Fruit fly (Drosophila melanogaster) whole organism, embryonic: Measurements from ENCODE around the gene CG8100.

Experiments used
- Atf-2 ChIP-seq: fragments of 200-800 bp; sonication (Bioruptor generic); optimal IDR thresholded peaks from 2 replicates; lab custom pipeline; 2016; ENCODE audit warnings: missing biosample characterization, missing genetic modification characterization
- BtbVII ChIP-seq: fragments of 200-800 bp; sonication (Bioruptor generic); optimal IDR thresholded peaks from 3 replicates; lab custom pipeline; 2017; ENCODE audit warnings: missing biosample characterization, mild to moderate bottlenecking, missing genetic modification characterization
- CG11696 ChIP-seq: fragments of 200-800 bp; sonication (Bioruptor generic); IDR thresholded peaks from 2 replicates; pipeline ENCODE4 v1.3.6; 2022; ENCODE audit warnings: missing biosample characterization, missing genetic modification characterization
- CG12659 ChIP-seq: fragments of 200-800 bp; sonication (Bioruptor generic); optimal IDR thresholded peaks from 3 replicates; lab custom pipeline; 2017; ENCODE audit warnings: mild to moderate bottlenecking, missing biosample characterization, missing genetic modification reagents, missing genetic modification characterization
- CG13296 ChIP-seq: fragments of 200-800 bp; sonication (Bioruptor generic); optimal IDR thresholded peaks from 3 replicates; lab custom pipeline; 2018; ENCODE audit warnings: missing biosample characterization, mild to moderate bottlenecking, missing genetic modification characterization
- CG14710 ChIP-seq: fragments of 200-800 bp; sonication (Bioruptor generic); optimal IDR thresholded peaks from 3 replicates; lab custom pipeline; 2019; ENCODE audit warnings: missing biosample characterization, mild to moderate bottlenecking, missing genetic modification characterization, moderate library complexity
- CG15479 ChIP-seq: fragments of 200-800 bp; sonication (Bioruptor generic); optimal IDR thresholded peaks from 3 replicates; lab custom pipeline; 2019; ENCODE audit warnings: missing biosample characterization, mild to moderate bottlenecking, missing genetic modification characterization, moderate library complexity
- CG15696 ChIP-seq: fragments of 200-800 bp; sonication (Bioruptor generic); optimal IDR thresholded peaks from 2 replicates; lab custom pipeline; 2019; ENCODE audit warnings: missing biosample characterization, mild to moderate bottlenecking, missing genetic modification characterization, moderate library complexity
- CG18476 ChIP-seq: fragments of 200-800 bp; sonication (Bioruptor generic); optimal IDR thresholded peaks from 2 replicates; lab custom pipeline; 2016; ENCODE audit warnings: missing biosample characterization, mild to moderate bottlenecking, missing genetic modification characterization
- CG3163 ChIP-seq: fragments of 200-800 bp; sonication (Bioruptor generic); optimal IDR thresholded peaks from 3 replicates; lab custom pipeline; 2016; ENCODE audit warnings: missing biosample characterization, missing genetic modification characterization
- CG3726 ChIP-seq: fragments of 200-800 bp; sonication (Bioruptor generic); IDR thresholded peaks from 3 replicates; pipeline ENCODE4, ENCODE4 v1.3.6; 2022; ENCODE audit warnings: missing biosample characterization, missing genetic modification characterization
- CG7987 ChIP-seq: fragments of 200-800 bp; sonication (Bioruptor generic); optimal IDR thresholded peaks from 2 replicates; lab custom pipeline; 2018; ENCODE audit warnings: missing biosample characterization, mild to moderate bottlenecking, missing genetic modification characterization, moderate library complexity
- CG8944 ChIP-seq: fragments of 200-800 bp; sonication (Bioruptor generic); optimal IDR thresholded peaks from 3 replicates; lab custom pipeline; 2016; ENCODE audit warnings: missing biosample characterization, missing genetic modification characterization
- CG9817 ChIP-seq: fragments of 200-800 bp; sonication (Bioruptor generic); optimal IDR thresholded peaks from 2 replicates; lab custom pipeline; 2018; ENCODE audit warnings: missing biosample characterization, mild to moderate bottlenecking, missing genetic modification characterization, moderate library complexity
- D ChIP-seq, 2 experiments: fragments of 200-800 bp in 1 of 2; fragments of >200 bp in 1 of 2; sonication (Bioruptor generic) in 1 of 2; optimal IDR thresholded peaks; 2 replicates in 1 of 2; 3 replicates in 1 of 2; lab custom pipeline; 2017; ENCODE audit warnings: mild to moderate bottlenecking in 1 of 2, missing biosample characterization in 1 of 2, missing genetic modification characterization in 1 of 2, missing genetic modification reagents in 1 of 2
- D19B ChIP-seq: fragments of 200-800 bp; sonication (Bioruptor generic); optimal IDR thresholded peaks from 2 replicates; lab custom pipeline; 2017; ENCODE audit warnings: missing biosample characterization, mild to moderate bottlenecking, missing genetic modification characterization
- Doc2 ChIP-seq: fragments of 200-800 bp; sonication (Bioruptor generic); IDR thresholded peaks from 2 replicates; pipeline ENCODE4 v1.3.6; 2022; ENCODE audit warnings: missing biosample characterization, missing genetic modification characterization
- Dp ChIP-seq: fragments of 200-800 bp; sonication (Bioruptor generic); optimal IDR thresholded peaks from 2 replicates; lab custom pipeline; 2018; ENCODE audit warnings: missing biosample characterization, mild to moderate bottlenecking, missing genetic modification characterization, moderate library complexity
- Elba2 ChIP-seq: fragments of 200-800 bp; sonication (Bioruptor generic); optimal IDR thresholded peaks from 3 replicates; lab custom pipeline; 2016; ENCODE audit warnings: missing biosample characterization, missing genetic modification characterization
- Ets97D ChIP-seq: fragments of 200-800 bp; sonication (Bioruptor generic); optimal IDR thresholded peaks from 3 replicates; lab custom pipeline; 2016; ENCODE audit warnings: missing biosample characterization, missing genetic modification characterization
- Lpt ChIP-seq: fragments of >200 bp; optimal IDR thresholded peaks from 2 replicates; lab custom pipeline; 2018; ENCODE audit warnings: missing biosample characterization, missing genetic modification characterization
- NfI ChIP-seq: fragments of 200-800 bp; sonication (Bioruptor generic); optimal IDR thresholded peaks from 3 replicates; lab custom pipeline; 2018; ENCODE audit warnings: missing biosample characterization, mild to moderate bottlenecking, missing genetic modification characterization, moderate library complexity
- Pdp1 ChIP-seq, 2 experiments: fragments of 200-800 bp; sonication (Bioruptor generic); optimal IDR thresholded peaks; 3 replicates each; lab custom pipeline; 2016; ENCODE audit warnings: missing biosample characterization in 2 of 2, missing genetic modification characterization in 2 of 2, mild to moderate bottlenecking in 1 of 2, moderate library complexity in 1 of 2
- ase ChIP-seq: fragments of 200-800 bp; sonication (Bioruptor generic); IDR thresholded peaks from 3 replicates; pipeline ENCODE4 v1.3.6; 2022; ENCODE audit warnings: missing biosample characterization, missing genetic modification characterization
- bab2 ChIP-seq: fragments of 200-800 bp; sonication (Bioruptor generic); optimal IDR thresholded peaks from 2 replicates; lab custom pipeline; 2016; ENCODE audit warnings: missing biosample characterization, missing genetic modification characterization
- bbx ChIP-seq: fragments of 200-800 bp; sonication (Bioruptor generic); IDR thresholded peaks from 2 replicates; pipeline ENCODE4 v1.3.6; 2022; ENCODE audit warnings: missing biosample characterization, missing genetic modification characterization; ENCODE audit not compliant: partially characterized antibody
- bigmax ChIP-seq: fragments of 200-800 bp; sonication (Bioruptor generic); optimal IDR thresholded peaks from 2 replicates; lab custom pipeline; 2018; ENCODE audit warnings: missing biosample characterization, mild to moderate bottlenecking, missing genetic modification characterization
- bsh ChIP-seq, 2 experiments: fragments of 200-800 bp; sonication (Bioruptor generic); optimal IDR thresholded peaks; 2 replicates each; lab custom pipeline; 2017 to 2018; ENCODE audit warnings: mild to moderate bottlenecking in 2 of 2, missing biosample characterization in 2 of 2, missing genetic modification characterization in 2 of 2, moderate library complexity in 1 of 2
- cad ChIP-seq: fragments of >200 bp; optimal IDR thresholded peaks from 2 replicates; lab custom pipeline; 2017; ENCODE audit warnings: missing biosample characterization, missing genetic modification characterization
- ind ChIP-seq: fragments of 200-800 bp; sonication (Bioruptor generic); optimal IDR thresholded peaks from 3 replicates; lab custom pipeline; 2016; ENCODE audit warnings: missing biosample characterization, missing genetic modification characterization
- insv ChIP-seq, 2 experiments: fragments of 200-800 bp; sonication (Bioruptor generic); optimal IDR thresholded peaks; 3 replicates each; lab custom pipeline; 2016 to 2018; ENCODE audit warnings: missing biosample characterization in 2 of 2, missing genetic modification characterization in 2 of 2
- kni ChIP-seq: fragments of 200-800 bp; sonication (Bioruptor generic); optimal IDR thresholded peaks from 3 replicates; lab custom pipeline; 2017; ENCODE audit warnings: mild to moderate bottlenecking, missing biosample characterization, missing genetic modification reagents, missing genetic modification characterization
- lola ChIP-seq, 3 experiments: fragments of >200 bp in 2 of 3; fragments of 200-800 bp in 1 of 3; sonication (Bioruptor generic) in 1 of 3; optimal IDR thresholded peaks; 2 replicates each; lab custom pipeline; 2017 to 2019; ENCODE audit warnings: missing biosample characterization in 3 of 3, missing genetic modification characterization in 3 of 3, mild to moderate bottlenecking in 1 of 3, moderate library complexity in 1 of 3
- lov ChIP-seq, 2 experiments: fragments of 200-800 bp in 1 of 2; fragments of >200 bp in 1 of 2; sonication (Bioruptor generic) in 1 of 2; IDR thresholded peaks in 1 of 2; optimal IDR thresholded peaks in 1 of 2; 2 replicates in 1 of 2; 3 replicates in 1 of 2; pipeline versions ENCODE4 v1.3.6 to Lab custom; 2017 to 2022; ENCODE audit warnings: missing biosample characterization in 1 of 2, missing genetic modification characterization in 1 of 2
- prd ChIP-seq, 3 experiments: fragments of >200 bp in 2 of 3; fragments of 200-800 bp in 1 of 3; sonication (Bioruptor generic) in 1 of 3; optimal IDR thresholded peaks in 2 of 3; IDR thresholded peaks in 1 of 3; 2 replicates in 2 of 3; 3 replicates in 1 of 3; pipeline versions ENCODE4 v1.3.6 to Lab custom; 2017 to 2022; ENCODE audit warnings: missing biosample characterization in 1 of 3, missing genetic modification characterization in 1 of 3
- row ChIP-seq: fragments of 200-800 bp; sonication (Bioruptor generic); IDR thresholded peaks from 3 replicates; pipeline ENCODE4 v1.3.6; 2022; ENCODE audit warnings: missing biosample characterization, missing genetic modification characterization
- salm ChIP-seq: fragments of 200-800 bp; sonication (Bioruptor generic); optimal IDR thresholded peaks from 2 replicates; lab custom pipeline; 2018; ENCODE audit warnings: missing biosample characterization, mild to moderate bottlenecking, missing genetic modification characterization
- sens ChIP-seq: fragments of 200-800 bp; sonication (Bioruptor generic); peaks from one replicate; lab custom pipeline; 2016; ENCODE audit warnings: missing biosample characterization, missing genetic modification characterization
- sim ChIP-seq: fragments of 200-800 bp; sonication (Bioruptor generic); IDR thresholded peaks from 2 replicates; pipeline ENCODE4 v1.3.6; 2022; ENCODE audit warnings: missing biosample characterization, missing genetic modification characterization
- sima ChIP-seq: fragments of 200-800 bp; sonication (Bioruptor generic); optimal IDR thresholded peaks from 2 replicates; lab custom pipeline; 2016; ENCODE audit warnings: missing biosample characterization, missing genetic modification characterization
- sug ChIP-seq: fragments of 200-800 bp; optimal IDR thresholded peaks from 2 replicates; lab custom pipeline; 2019; ENCODE audit warnings: missing biosample characterization, mild to moderate bottlenecking, missing genetic modification characterization, moderate library complexity
- tgo ChIP-seq: fragments of 200-800 bp; sonication (Bioruptor generic); IDR thresholded peaks from 3 replicates; pipeline ENCODE4 v1.3.6; 2022; ENCODE audit warnings: missing biosample characterization, missing genetic modification characterization
- tll ChIP-seq, 2 experiments: fragments of 200-800 bp in 1 of 2; fragments of >200 bp in 1 of 2; sonication (Bioruptor generic) in 1 of 2; optimal IDR thresholded peaks; 2 replicates each; lab custom pipeline; 2017 to 2019; ENCODE audit warnings: missing biosample characterization in 2 of 2, missing genetic modification characterization in 2 of 2, mild to moderate bottlenecking in 1 of 2, moderate library complexity in 1 of 2
- vvl ChIP-seq: fragments of 200-800 bp; sonication (Bioruptor generic); IDR thresholded peaks from 2 replicates; pipeline ENCODE4 v1.3.6; 2022; ENCODE audit warnings: missing biosample characterization, missing genetic modification characterization
- zen ChIP-seq: fragments of 200-800 bp; sonication (Bioruptor generic); optimal IDR thresholded peaks from 3 replicates; lab custom pipeline; 2018; ENCODE audit warnings: missing biosample characterization, mild to moderate bottlenecking, missing genetic modification characterization, moderate library complexity

CG8100 gene

DNA sequence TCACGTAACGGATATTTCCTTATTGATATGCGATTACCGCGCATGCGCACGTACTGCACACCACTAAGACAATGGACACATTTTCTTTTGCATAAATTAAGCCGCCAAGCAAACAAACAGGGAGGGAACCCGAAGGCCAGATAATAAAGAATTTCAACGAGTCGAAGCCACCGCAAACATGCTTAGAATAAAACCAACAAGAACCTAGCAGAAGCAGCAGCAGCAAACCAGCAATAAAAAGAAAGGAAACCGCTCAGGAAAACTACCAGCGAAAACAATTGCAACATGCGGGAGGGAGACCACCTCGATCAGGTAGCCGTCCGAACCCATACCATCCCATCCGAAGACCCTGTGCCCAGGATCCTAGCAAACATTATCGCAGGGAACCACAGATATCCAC lies 6.9 kb upstream of the CG8100 start:
- TF ChIP-seq sug (tag; lab: Kevin White, UChicago) (no peak), CG3163 (GFP tag; lab: Kevin White, UChicago) (no peak), insv (GFP tag; optimal IDR thresholded peaks at IDR 0.05; lab: Kevin White, UChicago) (peak in 1 of 2 experiments; percentile 47), cad (GFP tag; lab: Kevin White, UChicago) (peak; percentile 82), D (optimal IDR thresholded peaks at IDR 0.05; lab: Kevin White, UChicago) (peak; percentile 29), D (GFP tag; optimal IDR thresholded peaks at IDR 0.05; lab: Kevin White, UChicago) (no peak), Elba2 (GFP tag; lab: Kevin White, UChicago) (peak; percentile 10), bbx (GFP tag; lab: Robert Waterston, UW) (no peak), vvl (peak; percentile 56), prd (optimal IDR thresholded peaks at IDR 0.05; lab: Kevin White, UChicago) (no peak), prd (GFP tag; IDR thresholded peaks at IDR 0.05; lab: Robert Waterston, UW) (peak; percentile 7; the same call in 1 of the 3 replicates), CG12659 (GFP tag; lab: Kevin White, UChicago) (no peak), salm (tag; lab: Kevin White, UChicago) (no peak), NfI (GFP tag; lab: Kevin White, UChicago) (no peak), tll (GFP tag; optimal IDR thresholded peaks at IDR 0.05; lab: Kevin White, UChicago) (peak in 1 of 2 experiments; percentile 75), CG15479 (GFP tag; lab: Kevin White, UChicago) (peak; percentile 90), CG3726 (0 out of 3 replicates have a peak, but pooled peaks have one; percentile 15), zen (peak; percentile 13), CG8944 (GFP tag; lab: Kevin White, UChicago) (no peak), Pdp1 (GFP tag; optimal IDR thresholded peaks at IDR 0.05; lab: Kevin White, UChicago) (no peak), D19B (no peak), bab2 (GFP tag; lab: Kevin White, UChicago) (no peak), kni (peak; percentile 74), CG7987 (GFP tag; lab: Kevin White, UChicago) (no peak), sima (no peak), CG13296 (GFP tag; lab: Kevin White, UChicago) (no peak)

DNA sequence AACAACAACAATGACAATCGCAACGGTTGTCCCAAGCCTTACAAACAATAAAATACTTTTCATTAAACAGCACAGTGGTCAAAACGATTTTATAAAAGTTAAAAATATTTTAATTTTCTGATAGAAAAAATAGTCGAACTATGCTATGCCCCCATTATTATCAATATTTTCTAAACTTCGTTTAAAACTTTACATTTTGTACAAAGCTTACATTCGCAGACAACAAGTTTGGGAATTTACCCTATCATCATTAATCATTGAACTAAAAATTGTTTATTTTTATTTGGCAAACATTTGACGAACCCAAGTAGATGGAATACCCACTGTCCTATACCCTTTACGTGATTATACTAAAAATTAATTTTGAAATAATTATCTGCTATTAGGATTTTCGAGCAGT lies 5.2 kb upstream of the CG8100 start:
- TF ChIP-seq sens (GFP tag; lab: Kevin White, UChicago) = peak; percentile 55
- no peak for TF ChIP-seq BtbVII (GFP tag; lab: Kevin White, UChicago)
- no peak for TF ChIP-seq Atf-2 (GFP tag; lab: Kevin White, UChicago)

DNA sequence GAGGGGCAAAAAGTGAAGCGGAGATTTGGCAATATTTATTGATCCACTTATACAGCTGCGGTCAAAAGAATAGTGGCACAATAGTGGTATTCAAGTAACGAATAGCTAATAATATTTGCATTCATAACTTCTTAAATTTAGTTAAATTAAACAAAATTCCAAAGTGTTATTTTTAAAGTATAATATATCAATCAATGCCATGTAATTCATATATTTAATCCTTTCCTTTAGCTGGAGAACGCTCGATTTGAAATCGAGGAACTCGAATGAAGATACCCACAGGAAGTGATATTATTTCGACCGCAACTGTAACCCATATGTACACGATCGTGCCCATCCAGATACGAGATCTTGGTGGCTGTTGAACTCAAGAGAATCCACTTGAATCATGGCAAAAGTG lies 4.2 kb upstream of the CG8100 start:
- TF ChIP-seq CG15696 (tag; lab: Kevin White, UChicago) = no peak
- peak; percentile 28; the same call in 1 of the 2 replicates for TF ChIP-seq CG11696 (GFP tag; lab: Robert Waterston, UW)
- TF ChIP-seq sim (GFP tag; lab: Robert Waterston, UW) = no peak
- TF ChIP-seq, all 482 proteins: peak for 1

DNA sequence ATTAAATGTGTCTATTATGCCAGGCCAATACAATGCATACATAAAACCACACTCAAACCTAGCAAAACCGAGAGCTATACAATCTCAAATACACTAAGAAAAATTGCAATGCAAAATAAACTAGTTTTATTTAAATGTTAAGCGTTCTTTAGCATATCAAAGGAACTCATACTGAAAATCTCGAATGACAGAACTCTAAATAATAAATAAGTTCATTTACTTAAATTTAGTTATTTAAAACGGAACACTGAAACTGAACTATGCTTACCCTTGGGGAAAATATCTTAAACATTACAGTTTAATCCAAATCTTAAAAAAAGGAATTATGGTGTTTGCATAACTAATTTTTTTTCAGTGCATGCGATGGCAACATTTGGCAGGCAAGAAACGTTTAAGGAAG lies 2.8 kb downstream of the CG8100 start:
- TF ChIP-seq tgo (GFP tag; lab: Robert Waterston, UW) = no peak
- no peak for TF ChIP-seq Ets97D
- peak; percentile 25 for TF ChIP-seq CG14710 (tag; lab: Kevin White, UChicago)
- peak in 1 of 2 experiments; percentile 3 for TF ChIP-seq bsh (GFP tag; optimal IDR thresholded peaks at IDR 0.05; lab: Kevin White, UChicago)
- TF ChIP-seq ind (GFP tag; lab: Kevin White, UChicago) = no peak
- no peak for TF ChIP-seq CG18476
- TF ChIP-seq row = 0 out of 3 replicates have a peak, but pooled peaks have one; percentile 25
- TF ChIP-seq Doc2 (GFP tag; lab: Robert Waterston, UW) = no peak
- no peak for TF ChIP-seq Lpt (GFP tag; lab: Kevin White, UChicago)
- no peak for TF ChIP-seq bigmax
- no peak for TF ChIP-seq lov (optimal IDR thresholded peaks at IDR 0.05; lab: Kevin White, UChicago)
- TF ChIP-seq lov (GFP tag; IDR thresholded peaks at IDR 0.05; lab: Robert Waterston, UW) = no peak
- peak in 1 of 3 experiments; percentile 8 for TF ChIP-seq lola (GFP tag; optimal IDR thresholded peaks at IDR 0.05; lab: Kevin White, UChicago)
- TF ChIP-seq ase = no peak
- TF ChIP-seq Dp = no peak
- no peak for TF ChIP-seq CG9817 (tag; lab: Kevin White, UChicago)
